Worm (Caenorhabditis elegans) whole organism, mixed stage, embryonic: ENCODE measurements around the gene Y55F3BR.11.
A peak's percentile ranks its signal among the peaks of the same experiment; 100 is the strongest.

ENCODE experiments used
- M03D4.4 ChIP-seq: sonication (generic microtip); optimal IDR thresholded peaks from 2 replicates; lab custom pipeline; 2017; ENCODE audit warnings: mild to moderate bottlenecking, missing genetic modification characterization, missing compliant biosample characterization
- bed-3 ChIP-seq: fragments of 200-800 bp; sonication (Bioruptor generic); optimal IDR thresholded peaks from 3 replicates; lab custom pipeline; 2018; ENCODE audit warnings: mild to moderate bottlenecking, missing genetic modification characterization, moderate library complexity, missing compliant biosample characterization
- blmp-1 ChIP-seq: fragments of 150-350 bp; optimal IDR thresholded peaks from 2 replicates; lab custom pipeline; 2014; ENCODE audit warnings: missing biosample characterization, missing genetic modification characterization
- ceh-39 ChIP-seq: fragments of 150-350 bp; optimal IDR thresholded peaks from 2 replicates; lab custom pipeline; 2014; ENCODE audit warnings: missing biosample characterization, missing genetic modification characterization
- ceh-43 ChIP-seq: fragments of 200-800 bp; sonication (Bioruptor generic); optimal IDR thresholded peaks from 2 replicates; lab custom pipeline; 2018; ENCODE audit warnings: mild to moderate bottlenecking, missing genetic modification characterization, moderate library complexity, missing compliant biosample characterization
- ceh-83 ChIP-seq: fragments of 200-800 bp; sonication (Bioruptor generic); optimal IDR thresholded peaks from 2 replicates; lab custom pipeline; 2018; ENCODE audit warnings: mild to moderate bottlenecking, missing genetic modification characterization, missing compliant biosample characterization
- ces-1 ChIP-seq: fragments of 150-350 bp; optimal IDR thresholded peaks from 2 replicates; lab custom pipeline; 2014; ENCODE audit warnings: missing biosample characterization, missing genetic modification reagents, missing genetic modification characterization
- cnd-1 ChIP-seq: fragments of 200-800 bp; sonication (Bioruptor generic); optimal IDR thresholded peaks from 2 replicates; lab custom pipeline; 2018; ENCODE audit warnings: mild to moderate bottlenecking, missing genetic modification characterization, missing compliant biosample characterization
- drap-1 ChIP-seq: fragments of 200-800 bp; sonication (Bioruptor generic); optimal IDR thresholded peaks from 3 replicates; lab custom pipeline; 2018; ENCODE audit warnings: mild to moderate bottlenecking, missing genetic modification characterization, missing compliant biosample characterization
- elt-1 ChIP-seq: sonication (generic microtip); optimal IDR thresholded peaks from 2 replicates; lab custom pipeline; 2017; ENCODE audit warnings: missing genetic modification characterization, mild to moderate bottlenecking, missing compliant biosample characterization, antibody characterized with exemption, moderate library complexity, borderline replicate concordance; ENCODE audit not compliant: insufficient read depth
- elt-3 ChIP-seq: fragments of 150-350 bp; optimal IDR thresholded peaks from 2 replicates; lab custom pipeline; 2014; ENCODE audit warnings: missing biosample characterization, missing genetic modification characterization
- flh-1 ChIP-seq: fragments of 200-800 bp; sonication (Bioruptor generic); optimal IDR thresholded peaks from 2 replicates; lab custom pipeline; 2018; ENCODE audit warnings: mild to moderate bottlenecking, missing genetic modification characterization, moderate library complexity, missing compliant biosample characterization
- ham-2 ChIP-seq: fragments of 200-800 bp; sonication (Bioruptor generic); optimal IDR thresholded peaks from 2 replicates; lab custom pipeline; 2018; ENCODE audit warnings: mild to moderate bottlenecking, missing genetic modification characterization, missing compliant biosample characterization
- hlh-1 ChIP-seq: fragments of 150-350 bp; optimal IDR thresholded peaks from 2 replicates; lab custom pipeline; 2014; ENCODE audit warnings: missing biosample characterization, missing genetic modification reagents, missing genetic modification characterization
- lin-13 ChIP-seq: fragments of 150-350 bp; optimal IDR thresholded peaks from 2 replicates; lab custom pipeline; 2014; ENCODE audit warnings: missing biosample characterization, missing genetic modification characterization
- lin-32 ChIP-seq: fragments of 200-800 bp; sonication (Bioruptor generic); optimal IDR thresholded peaks from 2 replicates; lab custom pipeline; 2018; ENCODE audit warnings: mild to moderate bottlenecking, missing genetic modification characterization, missing compliant biosample characterization
- lsy-2 ChIP-seq: fragments of 150-350 bp; optimal IDR thresholded peaks from 2 replicates; lab custom pipeline; 2014; ENCODE audit warnings: missing biosample characterization, missing genetic modification characterization
- mab-5 ChIP-seq: fragments of 150-350 bp; optimal IDR thresholded peaks from 2 replicates; lab custom pipeline; 2014; ENCODE audit warnings: missing biosample characterization, missing genetic modification characterization
- mep-1 ChIP-seq: fragments of 150-350 bp; optimal IDR thresholded peaks from 2 replicates; lab custom pipeline; 2017; ENCODE audit warnings: missing biosample characterization, missing genetic modification reagents, missing genetic modification characterization, inconsistent platforms
- mls-2 ChIP-seq: sonication (generic microtip); optimal IDR thresholded peaks from 2 replicates; lab custom pipeline; 2016; ENCODE audit warnings: mild to moderate bottlenecking, missing genetic modification characterization, moderate library complexity, missing compliant biosample characterization
- nhr-12 ChIP-seq: fragments of 150-350 bp; optimal IDR thresholded peaks from 2 replicates; lab custom pipeline; 2014; ENCODE audit warnings: missing biosample characterization, missing genetic modification characterization
- nhr-2 ChIP-seq: fragments of 150-350 bp; optimal IDR thresholded peaks from 2 replicates; lab custom pipeline; 2014; ENCODE audit warnings: missing biosample characterization, missing genetic modification characterization
- nhr-237 ChIP-seq: fragments of 150-350 bp; optimal IDR thresholded peaks from 2 replicates; lab custom pipeline; 2014; ENCODE audit warnings: missing biosample characterization, missing genetic modification characterization
- nhr-28 ChIP-seq: fragments of 150-350 bp; optimal IDR thresholded peaks from 2 replicates; lab custom pipeline; 2014; ENCODE audit warnings: missing biosample characterization, missing genetic modification characterization
- nhr-76 ChIP-seq: sonication (generic microtip); optimal IDR thresholded peaks from 2 replicates; lab custom pipeline; 2017; ENCODE audit warnings: missing biosample characterization, missing genetic modification characterization
- pha-4 ChIP-seq: fragments of 150-350 bp; optimal IDR thresholded peaks from 2 replicates; lab custom pipeline; 2018; ENCODE audit warnings: missing biosample characterization, missing genetic modification reagents, missing genetic modification characterization
- sem-2 ChIP-seq: fragments of 200-800 bp; sonication (Bioruptor generic); optimal IDR thresholded peaks from 2 replicates; lab custom pipeline; 2018; ENCODE audit warnings: mild to moderate bottlenecking, missing genetic modification characterization, missing compliant biosample characterization
- snpc-4 ChIP-seq: fragments of 150-350 bp; optimal IDR thresholded peaks from 2 replicates; lab custom pipeline; 2014; ENCODE audit warnings: missing biosample characterization, missing genetic modification characterization
- sptf-1 ChIP-seq: sonication (generic microtip); optimal IDR thresholded peaks from 2 replicates; lab custom pipeline; 2017; ENCODE audit warnings: mild to moderate bottlenecking, missing genetic modification characterization, moderate library complexity, missing compliant biosample characterization
- tbx-8 ChIP-seq: fragments of 200-800 bp; sonication (Bioruptor generic); optimal IDR thresholded peaks from 2 replicates; lab custom pipeline; 2018; ENCODE audit warnings: mild to moderate bottlenecking, missing genetic modification characterization, moderate library complexity, missing compliant biosample characterization
- unc-120 ChIP-seq: sonication (generic microtip); optimal IDR thresholded peaks from 2 replicates; lab custom pipeline; 2017; ENCODE audit warnings: missing genetic modification characterization, missing compliant biosample characterization; ENCODE audit not compliant: poor library complexity, severe bottlenecking
- unc-39 ChIP-seq: fragments of 150-350 bp; optimal IDR thresholded peaks from 2 replicates; lab custom pipeline; 2014; ENCODE audit warnings: missing biosample characterization, missing genetic modification characterization
- unc-62 ChIP-seq: fragments of 150-350 bp; optimal IDR thresholded peaks from 2 replicates; lab custom pipeline; 2014; ENCODE audit warnings: missing biosample characterization, missing genetic modification reagents, missing genetic modification characterization
- zip-8 ChIP-seq: fragments of 150-350 bp; optimal IDR thresholded peaks from 2 replicates; lab custom pipeline; 2014; ENCODE audit warnings: missing biosample characterization, missing genetic modification characterization
- ztf-11 ChIP-seq: fragments of 150-350 bp; optimal IDR thresholded peaks from 2 replicates; lab custom pipeline; 2014; ENCODE audit warnings: missing biosample characterization, missing genetic modification characterization

Gene Y55F3BR.11

DNA sequence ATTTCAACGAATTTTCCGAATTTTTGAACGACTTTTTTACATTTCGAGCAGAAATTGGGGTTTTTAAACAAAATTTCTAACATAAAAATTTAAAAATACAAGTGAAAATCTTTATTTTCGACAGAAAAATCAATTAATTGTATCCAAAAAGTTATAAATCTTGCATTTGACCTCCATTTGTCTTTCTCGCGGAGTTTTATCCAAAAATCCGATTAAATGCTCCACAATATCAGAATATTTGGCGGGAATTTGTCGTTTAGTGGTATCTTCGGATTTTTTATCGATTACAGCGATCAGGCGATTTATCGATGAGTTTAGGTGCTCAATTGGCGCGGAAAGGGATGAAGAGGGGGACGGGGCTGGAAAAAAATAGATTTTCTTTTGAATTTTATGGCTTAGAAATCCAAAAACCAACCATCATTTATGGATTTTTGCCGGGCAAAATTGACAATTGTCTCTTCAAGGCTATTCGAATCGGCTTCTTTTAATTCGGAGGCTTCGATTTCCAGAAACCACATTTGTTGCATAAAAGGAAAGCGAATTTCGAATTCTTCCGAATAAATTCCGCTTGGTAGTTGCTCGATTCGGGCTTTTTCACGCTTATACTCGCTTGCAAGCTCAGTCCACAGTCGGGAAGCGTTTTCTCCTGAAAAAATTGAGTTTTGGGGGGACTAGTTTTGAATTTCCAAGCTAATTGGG lies 24.6 kb upstream of the Y55F3BR.11 start:
- TF ChIP-seq unc-62 (GFP tag; lab: Kevin White, UChicago), result no peak
- no peak for TF ChIP-seq bed-3 (GFP tag; lab: Kevin White, UChicago)
- TF ChIP-seq unc-39 (tag; lab: Kevin White, UChicago), result no peak
- TF ChIP-seq ceh-39 (tag; lab: Kevin White, UChicago), result no peak
- no peak for TF ChIP-seq blmp-1 (tag; lab: Kevin White, UChicago)
- TF ChIP-seq M03D4.4 (tag; lab: Kevin White, UChicago), result no peak
- no peak for TF ChIP-seq nhr-237 (tag; lab: Kevin White, UChicago)
- TF ChIP-seq ztf-11 (tag; lab: Kevin White, UChicago), result no peak
- TF ChIP-seq nhr-12 (tag; lab: Kevin White, UChicago), result no peak

DNA sequence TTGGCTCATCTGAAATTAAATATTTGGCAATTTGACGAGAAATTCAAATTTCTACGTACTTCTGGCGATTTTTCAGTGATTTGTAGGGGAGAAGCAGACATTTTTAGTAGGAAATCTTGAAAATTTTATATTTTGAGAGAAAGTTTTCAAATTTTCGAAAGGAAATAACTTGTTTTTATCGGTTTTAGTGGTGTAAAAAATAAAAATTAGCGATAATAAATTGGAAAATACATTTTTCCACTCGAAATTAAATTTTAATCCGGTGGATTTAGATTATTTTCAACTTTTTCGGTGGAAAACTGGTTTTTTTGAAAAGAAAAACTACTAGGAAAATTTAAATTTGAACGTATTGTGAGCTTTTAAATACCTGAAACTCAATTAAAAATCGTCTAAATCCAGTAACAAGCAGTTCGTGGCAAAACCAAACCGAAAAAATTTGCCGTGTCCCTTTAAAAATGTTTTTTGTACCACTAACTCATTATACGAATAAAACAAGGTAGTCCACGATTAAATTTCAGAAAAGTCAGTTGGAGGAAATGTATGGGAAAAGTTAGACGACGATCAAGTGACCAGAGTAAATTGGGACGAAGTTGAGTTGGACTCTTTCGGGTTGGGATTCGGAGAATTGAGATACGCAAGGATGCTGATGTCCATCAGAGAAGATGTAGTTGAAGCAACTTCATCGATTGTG lies 23.1 kb upstream of the Y55F3BR.11 start, which contains the start of the genes madf-1 and Y55F3BR.10:
Gene madf-1 (minus strand): TSS at position 101 of the 691 bp plus-strand sequence.
Gene Y55F3BR.10 (plus strand): TSS at position 641 of the 691 bp plus-strand sequence.
- no peak for TF ChIP-seq lin-32 (GFP tag; lab: Kevin White, UChicago)
- TF ChIP-seq tbx-8, result no peak
- TF ChIP-seq lin-13 (tag; lab: Kevin White, UChicago), result no peak
- no peak for TF ChIP-seq ceh-43 (GFP tag; lab: Kevin White, UChicago)
- TF ChIP-seq, all 35 proteins: peak for 0

DNA sequence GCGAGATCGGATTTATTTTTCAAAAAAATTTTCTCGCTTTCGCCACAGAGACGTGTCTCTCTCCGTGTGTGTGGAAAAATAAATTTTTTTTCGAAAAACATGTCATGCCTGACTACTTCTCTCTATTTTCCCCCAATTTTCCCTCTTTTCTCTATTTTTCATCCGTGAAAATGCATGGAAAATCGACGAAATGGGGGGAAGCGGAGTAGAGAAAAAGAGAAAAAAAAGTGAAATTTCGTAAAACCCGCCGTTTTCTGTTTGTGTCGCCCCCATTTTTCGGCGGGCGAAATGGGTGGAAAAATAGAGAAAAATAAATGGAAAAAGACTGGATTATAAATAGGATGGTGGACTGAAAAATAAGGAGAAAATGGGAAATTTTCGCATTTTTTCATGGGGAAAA lies 21.5 kb upstream of the Y55F3BR.11 start:
- TF ChIP-seq zip-8 (tag; lab: Kevin White, UChicago) (no peak), ces-1 (peak; percentile 37), nhr-237 (tag; lab: Kevin White, UChicago) (no peak), blmp-1 (tag; lab: Kevin White, UChicago) (peak; percentile 84), flh-1 (GFP tag; lab: Kevin White, UChicago) (no peak)

DNA sequence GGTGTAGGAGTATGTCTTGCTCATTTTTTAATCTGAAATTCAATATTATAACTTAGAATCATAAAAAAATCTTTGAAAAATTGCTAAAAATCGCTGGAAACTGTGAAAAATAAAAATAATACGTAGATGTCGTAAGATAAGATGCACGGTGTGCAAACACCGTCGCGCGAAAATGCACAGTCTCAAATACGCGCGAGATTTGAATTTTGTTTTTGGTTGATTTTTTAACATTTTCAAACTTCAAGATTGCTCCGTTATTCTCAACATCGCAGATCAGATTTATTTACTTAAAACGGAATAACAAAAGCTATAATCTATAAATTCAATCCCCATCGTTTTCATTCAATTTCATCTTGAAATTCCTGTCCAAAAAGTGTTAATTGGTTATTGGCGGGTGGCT lies 12.9 kb upstream of the Y55F3BR.11 start, which contains the start of gene Y55F3BR.6:
Gene Y55F3BR.6 (minus strand): TSS at position 32 of the 400 bp plus-strand sequence.
- TF ChIP-seq zip-8 (tag; lab: Kevin White, UChicago) (no peak), unc-39 (tag; lab: Kevin White, UChicago) (no peak), cnd-1 (no peak), nhr-2 (no peak), ceh-83 (no peak), sptf-1 (tag; lab: Kevin White, UChicago) (no peak), hlh-1 (tag; lab: Kevin White, UChicago) (no peak), nhr-12 (tag; lab: Kevin White, UChicago) (no peak), lin-32 (GFP tag; lab: Kevin White, UChicago) (no peak), pha-4 (no peak), bed-3 (GFP tag; lab: Kevin White, UChicago) (no peak), snpc-4 (no peak), elt-1 (no peak), ces-1 (no peak), unc-120 (no peak), elt-3 (no peak), unc-62 (GFP tag; lab: Kevin White, UChicago) (no peak), blmp-1 (tag; lab: Kevin White, UChicago) (no peak), ceh-43 (GFP tag; lab: Kevin White, UChicago) (no peak), mep-1 (tag; lab: Kevin White, UChicago) (no peak)

DNA sequence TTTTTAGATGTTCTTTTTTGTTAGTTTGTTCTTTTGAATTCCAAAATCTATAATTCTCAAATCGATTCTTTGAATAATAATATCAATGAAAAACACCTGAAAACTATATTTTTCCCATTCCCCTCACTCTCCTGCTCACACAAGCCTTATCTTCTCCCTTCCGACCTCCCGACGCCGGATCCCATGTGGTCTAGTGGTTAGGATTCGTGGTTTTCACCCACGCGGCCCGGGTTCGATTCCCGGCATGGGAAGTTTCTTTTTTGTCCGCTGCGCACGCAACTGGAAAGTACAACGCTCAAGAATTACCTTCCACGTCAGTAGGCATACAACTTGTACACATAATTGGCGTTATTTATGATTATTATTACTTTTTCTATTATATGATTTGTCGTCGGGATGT lies 12.4 kb upstream of the Y55F3BR.11 start:
- TF ChIP-seq drap-1 (peak; percentile 68), lin-13 (tag; lab: Kevin White, UChicago) (no peak), sem-2 (GFP tag; lab: Kevin White, UChicago) (peak; percentile 60), ceh-39 (tag; lab: Kevin White, UChicago) (no peak), flh-1 (GFP tag; lab: Kevin White, UChicago) (peak; percentile 15), lsy-2 (no peak), nhr-12 (tag; lab: Kevin White, UChicago) (no peak), bed-3 (GFP tag; lab: Kevin White, UChicago) (peak; percentile 56), lin-32 (GFP tag; lab: Kevin White, UChicago) (peak; percentile 53), nhr-237 (tag; lab: Kevin White, UChicago) (no peak), ham-2 (peak; percentile 7), ces-1 (no peak), elt-1 (no peak), unc-120 (peak; percentile 60), blmp-1 (tag; lab: Kevin White, UChicago) (no peak), mab-5 (no peak), pha-4 (no peak), snpc-4 (no peak), sptf-1 (tag; lab: Kevin White, UChicago) (peak; percentile 82), zip-8 (tag; lab: Kevin White, UChicago) (no peak), ztf-11 (tag; lab: Kevin White, UChicago) (no peak), mep-1 (tag; lab: Kevin White, UChicago) (no peak), M03D4.4 (tag; lab: Kevin White, UChicago) (peak; percentile 64), ceh-83 (peak; percentile 68), elt-3 (no peak), nhr-28 (no peak), cnd-1 (peak; percentile 56), nhr-76 (tag; lab: Kevin White, UChicago) (no peak), mls-2 (peak; percentile 47), ceh-43 (GFP tag; lab: Kevin White, UChicago) (peak; percentile 17), hlh-1 (tag; lab: Kevin White, UChicago) (peak; percentile 0), tbx-8 (no peak)
